Fruit fly (Drosophila melanogaster) whole organism, adult: ENCODE data around the gene CG43182.

Experiments used
- CG11617 ChIP-seq: fragments of 200-800 bp; sonication (Bioruptor generic); optimal IDR thresholded peaks from 2 replicates; lab custom pipeline; 2017; ENCODE audit warnings: mild to moderate bottlenecking, missing biosample characterization, missing genetic modification reagents, missing genetic modification characterization
- CG12768 ChIP-seq: fragments of 200-800 bp; sonication (Bioruptor generic); optimal IDR thresholded peaks from 2 replicates; lab custom pipeline; 2017; ENCODE audit warnings: missing biosample characterization, missing genetic modification characterization, mild to moderate bottlenecking, moderate library complexity, missing genetic modification reagents
- CG14711 ChIP-seq: fragments of 200-800 bp; sonication (Bioruptor generic); optimal IDR thresholded peaks from 2 replicates; lab custom pipeline; 2018; ENCODE audit warnings: missing biosample characterization, mild to moderate bottlenecking, missing genetic modification characterization, moderate library complexity
- CG1620 ChIP-seq: fragments of 200-800 bp; sonication (Bioruptor generic); optimal IDR thresholded peaks from 2 replicates; lab custom pipeline; 2016; ENCODE audit warnings: missing biosample characterization, missing genetic modification characterization
- CG33017 ChIP-seq: fragments of 200-800 bp; sonication (Bioruptor generic); optimal IDR thresholded peaks from 2 replicates; lab custom pipeline; 2018; ENCODE audit warnings: missing biosample characterization, mild to moderate bottlenecking, missing genetic modification characterization, moderate library complexity
- CG5204 ChIP-seq: fragments of 200-800 bp; sonication (Bioruptor generic); optimal IDR thresholded peaks from 2 replicates; lab custom pipeline; 2016; ENCODE audit warnings: missing biosample characterization, missing genetic modification characterization
- CG7045 ChIP-seq: fragments of 200-800 bp; sonication (Bioruptor generic); optimal IDR thresholded peaks from 2 replicates; lab custom pipeline; 2017; ENCODE audit warnings: missing biosample characterization, mild to moderate bottlenecking, missing genetic modification characterization
- CG7101 ChIP-seq: fragments of 200-800 bp; sonication (Bioruptor generic); optimal IDR thresholded peaks from 2 replicates; lab custom pipeline; 2018; ENCODE audit warnings: missing biosample characterization, mild to moderate bottlenecking, missing genetic modification characterization, moderate library complexity
- Clk ChIP-seq: fragments of 200-800 bp; sonication (Bioruptor generic); optimal IDR thresholded peaks from 2 replicates; lab custom pipeline; 2017; ENCODE audit warnings: missing biosample characterization, missing genetic modification characterization
- Crg-1 ChIP-seq: fragments of 200-800 bp; sonication (Bioruptor generic); optimal IDR thresholded peaks from 2 replicates; lab custom pipeline; 2016; ENCODE audit warnings: missing biosample characterization, missing genetic modification characterization
- Mnt ChIP-seq: fragments of 200-800 bp; sonication (Bioruptor generic); optimal IDR thresholded peaks from 2 replicates; lab custom pipeline; 2016; ENCODE audit warnings: missing biosample characterization, mild to moderate bottlenecking, missing genetic modification characterization
- bab1 ChIP-seq: fragments of 200-800 bp; sonication (Bioruptor generic); optimal IDR thresholded peaks from 3 replicates; lab custom pipeline; 2019; ENCODE audit warnings: missing biosample characterization, mild to moderate bottlenecking, missing genetic modification characterization, moderate library complexity
- cic ChIP-seq: fragments of 200-800 bp; sonication (Bioruptor generic); optimal IDR thresholded peaks from 2 replicates; lab custom pipeline; 2017; ENCODE audit warnings: missing biosample characterization, mild to moderate bottlenecking, missing genetic modification characterization, moderate library complexity
- cnc ChIP-seq, 2 experiments: fragments of >200 bp; optimal IDR thresholded peaks; 2 replicates each; lab custom pipeline; 2017
- kay ChIP-seq: fragments of 200-800 bp; sonication (Bioruptor generic); peaks from one replicate; lab custom pipeline; 2016; ENCODE audit warnings: missing biosample characterization, missing genetic modification characterization, borderline replicate concordance
- ovo ChIP-seq: fragments of 200-800 bp; sonication (Bioruptor generic); optimal IDR thresholded peaks from 2 replicates; lab custom pipeline; 2016; ENCODE audit warnings: missing biosample characterization, missing genetic modification characterization
- pad ChIP-seq: fragments of 200-800 bp; sonication (Bioruptor generic); optimal IDR thresholded peaks from 3 replicates; lab custom pipeline; 2017; ENCODE audit warnings: missing biosample characterization, missing genetic modification characterization, mild to moderate bottlenecking, moderate library complexity, missing genetic modification reagents
- tj ChIP-seq: fragments of 200-800 bp; sonication (Bioruptor generic); optimal IDR thresholded peaks from 3 replicates; lab custom pipeline; 2017; ENCODE audit warnings: missing biosample characterization, mild to moderate bottlenecking, missing genetic modification characterization, moderate library complexity
- toe ChIP-seq: fragments of 200-800 bp; sonication (Bioruptor generic); optimal IDR thresholded peaks from 2 replicates; lab custom pipeline; 2016; ENCODE audit warnings: missing biosample characterization, missing genetic modification characterization

CG43182 gene

DNA sequence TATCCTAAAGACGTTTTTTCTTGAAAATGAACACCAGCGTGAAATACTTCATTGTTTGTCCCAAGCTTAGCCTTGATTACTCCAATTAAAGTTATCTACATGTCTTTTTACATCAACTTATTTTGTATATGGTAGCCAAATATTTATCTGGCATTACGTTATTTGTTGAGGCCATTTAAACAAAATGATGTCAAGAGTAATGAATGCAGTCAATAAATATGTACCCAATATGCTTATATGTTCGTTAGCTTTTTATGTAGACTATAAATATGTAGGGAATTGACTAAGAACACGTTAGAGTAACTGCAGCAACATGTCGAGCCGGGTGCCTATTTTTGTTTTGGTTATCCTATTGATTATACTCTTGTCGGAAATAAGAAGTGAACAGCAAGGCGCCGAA lies 2.6 kb upstream of the CG43182 start, which contains the start of gene CG43181:
Gene CG43181 (plus strand): TSS at position 301 of the 400 bp plus-strand sequence.
- no peak for TF ChIP-seq CG14711 (tag; lab: Kevin White, UChicago)
- TF ChIP-seq CG7101 (tag; lab: Kevin White, UChicago): no peak
- no peak for TF ChIP-seq tj (GFP tag; lab: Kevin White, UChicago)
- no peak for TF ChIP-seq Clk (GFP tag; lab: Kevin White, UChicago)

DNA sequence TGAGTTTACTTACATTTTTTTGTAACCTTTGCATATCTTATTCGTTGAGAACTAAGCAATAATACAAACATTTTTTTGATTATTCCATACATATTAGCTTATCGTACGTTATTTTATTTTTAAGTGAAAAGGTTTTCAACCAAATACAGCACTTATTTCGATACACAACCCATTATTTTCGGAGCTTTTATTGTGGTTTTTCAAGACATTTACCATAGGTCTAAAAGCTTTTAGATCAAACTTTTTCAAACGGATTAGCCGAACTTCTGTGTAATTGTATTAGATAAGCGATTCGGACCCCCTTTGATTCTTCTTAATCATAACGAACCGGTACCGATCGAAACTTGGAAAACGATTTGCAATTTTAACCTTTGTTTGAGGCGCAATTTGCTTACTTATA lies 1.9 kb upstream of the CG43182 start:
- no peak for TF ChIP-seq Mnt
- no peak for TF ChIP-seq cnc (optimal IDR thresholded peaks at IDR 0.05; lab: Kevin White, UChicago)
- TF ChIP-seq CG12768 (GFP tag; lab: Kevin White, UChicago): no peak
- TF ChIP-seq CG11617: no peak

DNA sequence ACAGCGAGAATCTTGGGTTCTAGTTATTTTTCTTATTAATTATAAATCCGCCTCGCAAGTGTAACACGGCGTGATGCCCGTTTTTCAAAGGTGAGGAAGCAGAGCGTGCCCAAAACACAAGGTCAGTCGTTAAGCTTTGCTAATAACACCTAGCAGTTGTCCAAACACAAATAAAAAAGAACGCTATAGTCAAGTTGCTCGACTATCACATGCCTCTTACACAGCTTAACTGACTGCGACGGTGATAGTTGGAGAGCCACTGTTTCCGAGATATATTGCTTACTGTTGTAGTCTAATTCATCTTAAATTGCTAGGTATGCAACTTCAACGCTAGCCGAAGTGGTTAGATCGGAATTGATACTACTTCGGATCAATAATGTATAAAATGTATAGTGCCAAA lies 1.3 kb upstream of the CG43182 start:
- TF ChIP-seq toe (GFP tag; lab: Kevin White, UChicago) (no peak), Crg-1 (GFP tag; lab: Kevin White, UChicago) (no peak), Mnt (no peak), CG7101 (tag; lab: Kevin White, UChicago) (no peak), CG1620 (no peak), kay (no peak), CG5204 (GFP tag; lab: Kevin White, UChicago) (no peak), CG11617 (no peak), Clk (GFP tag; lab: Kevin White, UChicago) (no peak), CG14711 (tag; lab: Kevin White, UChicago) (no peak), CG12768 (GFP tag; lab: Kevin White, UChicago) (no peak)

DNA sequence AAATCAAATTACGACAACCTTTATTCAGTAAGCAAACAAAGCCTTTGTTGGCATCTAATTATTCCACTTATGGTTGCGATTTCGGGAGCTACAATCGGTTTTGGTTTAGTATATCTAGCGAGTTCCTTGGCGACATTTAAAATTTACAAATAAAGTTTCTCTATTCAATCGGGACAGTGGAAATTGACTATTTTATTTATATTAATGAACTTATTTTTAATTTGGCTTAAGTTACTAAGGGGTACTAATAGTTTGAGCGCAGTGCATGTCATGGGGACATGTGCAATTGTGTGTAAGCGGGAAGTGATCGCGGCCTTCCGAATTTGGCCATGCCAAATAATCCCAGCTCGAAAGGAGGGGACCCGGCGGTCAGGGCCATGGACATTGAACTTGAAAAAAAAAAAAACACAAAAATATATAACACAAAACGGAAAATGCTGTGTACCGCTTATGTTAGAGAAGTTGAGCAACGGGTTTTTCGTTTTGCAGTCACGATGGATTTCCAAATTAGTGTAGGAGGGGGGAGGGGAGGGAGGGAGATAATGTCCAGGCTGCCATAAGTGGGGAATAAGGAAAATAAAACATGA lies 1.2 kb downstream of the CG43182 start:
- TF ChIP-seq Crg-1 (GFP tag; lab: Kevin White, UChicago): no peak

DNA sequence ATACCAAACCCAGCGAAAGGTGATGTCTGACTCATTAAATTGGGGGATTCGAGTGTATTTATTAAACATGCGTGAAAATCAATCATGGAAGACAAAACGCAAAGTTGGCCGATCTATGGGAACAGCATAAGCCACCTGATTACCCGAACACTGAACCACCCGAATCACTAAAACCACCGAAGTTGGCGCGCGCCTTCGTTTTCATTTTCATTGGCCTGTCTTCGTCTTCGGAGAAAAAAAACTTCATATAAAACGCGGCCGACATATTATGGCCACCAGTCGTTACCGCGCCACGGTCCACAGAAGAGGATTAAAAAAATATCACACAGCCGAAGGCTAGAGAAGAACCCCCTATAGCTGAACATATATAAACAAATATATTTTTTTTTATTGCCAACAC lies 3.4 kb downstream of the CG43182 start, which contains the start of gene y:
Gene y (plus strand): TSS at position 278 of the 400 bp plus-strand sequence.
- no peak for TF ChIP-seq CG14711 (tag; lab: Kevin White, UChicago)
- no peak for TF ChIP-seq CG1620
- no peak for TF ChIP-seq Mnt
- no peak for TF ChIP-seq toe (GFP tag; lab: Kevin White, UChicago)
- no peak for TF ChIP-seq pad (GFP tag; lab: Kevin White, UChicago)
- no peak for TF ChIP-seq Clk (GFP tag; lab: Kevin White, UChicago)
- TF ChIP-seq CG5204 (GFP tag; lab: Kevin White, UChicago): no peak
- TF ChIP-seq CG12768 (GFP tag; lab: Kevin White, UChicago): no peak
- TF ChIP-seq bab1 (GFP tag; lab: Kevin White, UChicago): no peak
- no peak for TF ChIP-seq tj (GFP tag; lab: Kevin White, UChicago)

DNA sequence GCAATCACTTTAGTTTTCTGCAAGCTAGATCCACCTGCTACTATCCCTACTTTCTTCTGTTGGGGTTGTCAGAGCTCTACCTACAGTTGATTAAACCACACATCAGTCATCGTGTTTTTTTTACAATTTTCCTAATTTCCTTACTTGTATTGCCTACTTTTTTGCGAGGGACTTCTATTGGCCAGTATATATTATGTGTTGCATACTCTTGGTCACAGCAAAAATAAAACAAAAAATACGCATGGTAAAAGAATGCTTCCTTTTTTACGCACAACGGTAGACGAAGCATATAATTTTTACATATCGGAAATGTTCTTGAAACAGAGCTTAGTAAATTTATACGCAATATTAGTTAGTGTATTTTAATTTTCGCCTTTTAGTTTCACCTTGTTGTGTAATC lies 8.6 kb downstream of the CG43182 start:
- TF ChIP-seq bab1 (GFP tag; lab: Kevin White, UChicago): peak; percentile 47
- no peak for TF ChIP-seq CG1620

DNA sequence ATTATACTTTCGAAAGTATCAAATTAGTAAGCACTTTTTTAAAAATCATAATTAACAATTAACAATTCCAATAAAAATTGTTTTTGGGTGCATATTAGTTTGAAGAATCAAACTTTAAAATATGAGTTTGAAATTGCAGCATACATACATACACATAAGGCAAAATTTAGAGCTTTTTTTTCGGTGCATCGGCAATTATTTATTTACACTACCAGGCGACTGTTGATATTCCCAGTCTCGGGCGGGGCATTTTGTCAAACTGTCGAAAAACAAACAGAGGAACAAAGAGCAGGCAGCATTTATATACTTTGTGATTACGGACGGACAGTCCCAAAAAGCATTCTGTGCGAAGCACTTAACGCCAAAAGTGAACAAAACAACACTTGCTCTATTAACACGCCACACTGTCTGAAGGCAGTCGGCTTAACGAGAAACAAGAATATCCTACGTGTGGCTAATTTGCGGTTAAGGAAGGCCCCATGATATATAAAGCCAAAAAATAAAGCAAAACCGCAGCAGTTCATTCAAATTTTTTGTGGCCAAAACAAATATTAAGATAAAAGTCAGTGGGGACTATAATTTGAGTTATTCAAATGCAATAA lies 9.3 kb downstream of the CG43182 start:
- TF ChIP-seq CG7045 (GFP tag; lab: Kevin White, UChicago): no peak
- TF ChIP-seq CG12768 (GFP tag; lab: Kevin White, UChicago): no peak
- no peak for TF ChIP-seq Mnt
- TF ChIP-seq bab1 (GFP tag; lab: Kevin White, UChicago): no peak
- TF ChIP-seq CG33017 (tag; lab: Kevin White, UChicago): no peak
- no peak for TF ChIP-seq Crg-1 (GFP tag; lab: Kevin White, UChicago)
- TF ChIP-seq ovo: no peak

DNA sequence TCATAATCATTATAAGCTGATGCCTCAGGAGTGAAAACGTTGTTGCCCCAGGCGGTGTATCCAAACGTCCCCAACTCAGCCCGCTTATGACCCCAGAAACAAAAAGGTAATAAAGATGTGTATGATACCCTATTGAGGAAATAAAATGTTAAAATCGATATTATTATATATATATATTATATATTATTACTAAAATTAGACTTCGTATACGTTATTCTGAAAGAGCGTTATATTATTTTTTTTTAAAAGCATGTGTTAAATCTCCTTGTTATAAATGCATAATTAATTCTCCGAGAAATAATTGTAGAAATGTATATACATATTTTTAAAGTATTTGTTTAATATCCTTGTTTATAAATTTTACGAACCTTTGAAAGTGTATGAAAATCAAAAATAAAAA lies 11.1 kb downstream of the CG43182 start:
- TF ChIP-seq CG7045 (GFP tag; lab: Kevin White, UChicago) (no peak), cic (GFP tag; lab: Kevin White, UChicago) (no peak)

DNA sequence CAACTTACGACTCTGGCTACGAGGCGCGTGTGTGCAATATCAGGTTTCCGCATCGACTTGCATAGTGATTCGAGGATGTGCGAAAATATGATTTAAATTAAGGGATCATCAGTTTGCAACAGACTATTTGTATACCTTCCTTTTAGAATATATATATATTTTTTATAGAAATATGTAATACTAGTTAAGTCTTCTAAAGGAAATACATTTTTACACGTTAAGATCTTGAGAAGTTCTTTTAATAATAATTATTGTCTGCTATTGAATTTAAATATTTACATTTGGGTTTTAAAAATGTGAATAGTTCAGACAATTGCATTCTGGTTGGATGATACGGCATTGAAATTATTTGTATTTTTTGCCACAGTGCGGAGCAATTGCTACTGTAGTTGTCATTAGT lies 14.0 kb downstream of the CG43182 start:
- TF ChIP-seq CG33017 (tag; lab: Kevin White, UChicago) (no peak), cnc (optimal IDR thresholded peaks at IDR 0.05; lab: Kevin White, UChicago) (no peak), Crg-1 (GFP tag; lab: Kevin White, UChicago) (no peak), ovo (no peak), CG11617 (no peak), CG7045 (GFP tag; lab: Kevin White, UChicago) (no peak), Clk (GFP tag; lab: Kevin White, UChicago) (no peak)
